Worm (Caenorhabditis elegans): ENCODE data around the gene madf-4.

madf-4 gene

DNA sequence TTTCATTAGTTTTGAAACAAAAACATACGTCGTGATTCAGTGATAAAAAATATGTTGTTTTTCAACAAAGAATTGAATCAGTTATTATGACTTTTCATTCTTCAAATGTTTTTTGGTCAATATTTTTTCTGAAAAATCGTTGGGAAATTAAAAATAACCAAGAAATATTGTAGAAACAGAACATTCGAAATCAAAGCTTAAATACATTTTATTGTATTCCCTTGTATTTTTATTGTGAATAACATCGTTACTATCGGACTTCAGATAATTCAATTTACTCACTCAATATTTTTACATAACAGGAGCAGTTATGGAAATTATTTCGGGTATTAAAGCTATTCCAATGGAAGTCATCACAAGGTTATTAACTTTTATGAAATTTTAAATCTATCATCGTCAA is 45.6 kb downstream of the madf-4 start, which contains the start of gene C50H2.4:
TSS of gene C50H2.4 (plus strand) at position 301 of the 400 bp plus-strand sequence.
- TF ChIP-seq hlh-13 (GFP tag; optimal IDR thresholded peaks at IDR 0.05) = no peak
- no peak for TF ChIP-seq mec-3 (tag; optimal IDR thresholded peaks at IDR 0.05; ENCODE audit: borderline replicate concordance)
- no peak for TF ChIP-seq unc-55 (GFP tag; optimal IDR thresholded peaks at IDR 0.05)
- TF ChIP-seq eyg-1 (tag; optimal IDR thresholded peaks at IDR 0.05) = no peak
- TF ChIP-seq tbx-7 (tag; optimal IDR thresholded peaks at IDR 0.05) = no peak
- TF ChIP-seq sdc-2 (tag; optimal IDR thresholded peaks at IDR 0.05) = no peak
- no peak for TF ChIP-seq ceh-48 (tag; optimal IDR thresholded peaks at IDR 0.05)
- no peak for TF ChIP-seq elt-4 (tag; optimal IDR thresholded peaks at IDR 0.05)
- TF ChIP-seq Y22D7AL.16 (tag; optimal IDR thresholded peaks at IDR 0.05) = no peak
- TF ChIP-seq pros-1 (tag; optimal IDR thresholded peaks at IDR 0.05) = no peak
- TF ChIP-seq pag-3 (tag; optimal IDR thresholded peaks at IDR 0.05; ENCODE audit: borderline replicate concordance) = no peak
- no peak for TF ChIP-seq fkh-6 (tag; optimal IDR thresholded peaks at IDR 0.05)
- no peak for TF ChIP-seq ceh-19 (GFP tag; optimal IDR thresholded peaks at IDR 0.05)
- no peak for TF ChIP-seq C38D4.7 (GFP tag; optimal IDR thresholded peaks at IDR 0.05)
- TF ChIP-seq ama-1 (optimal IDR thresholded peaks at IDR 0.05) = no peak
- TF ChIP-seq sox-2 (GFP tag; IDR thresholded peaks at IDR 0.05) = no peak
- TF ChIP-seq ttx-3 (tag; optimal IDR thresholded peaks at IDR 0.05) = no peak
- TF ChIP-seq T23F11.4 (GFP tag; optimal IDR thresholded peaks at IDR 0.05) = no peak
- no peak for TF ChIP-seq ref-2 (tag; optimal IDR thresholded peaks at IDR 0.05)
- TF ChIP-seq F13H6.1 (tag; optimal IDR thresholded peaks at IDR 0.05) = no peak

DNA sequence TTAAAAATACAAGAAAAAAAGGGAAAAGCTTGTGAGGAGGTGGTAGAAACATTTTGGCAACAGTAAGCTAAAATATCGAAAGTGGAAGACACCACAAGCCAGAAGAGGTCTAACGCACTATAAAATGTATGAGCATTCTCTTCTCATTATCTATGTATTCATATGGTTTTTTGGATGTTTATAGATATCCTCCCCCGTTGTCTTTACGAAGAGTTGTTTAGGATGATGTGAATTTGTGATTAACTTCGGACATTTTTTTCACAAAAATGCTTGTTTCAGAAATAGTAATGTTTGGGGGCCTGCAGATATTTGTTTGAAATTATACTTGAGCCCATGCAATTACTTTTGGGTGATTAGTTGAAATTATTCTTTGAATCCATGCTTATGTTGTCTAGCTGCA is 47.3 kb downstream of the madf-4 start, which contains the start of gene mec-9:
TSS of gene mec-9 (minus strand) at position 101 of the 400 bp plus-strand sequence.
- TF ChIP-seq che-1 (tag; optimal IDR thresholded peaks at IDR 0.05) (no peak), lim-6 (tag; optimal IDR thresholded peaks at IDR 0.05) (no peak), fkh-6 (tag; optimal IDR thresholded peaks at IDR 0.05) (no peak), ceh-2 (tag; optimal IDR thresholded peaks at IDR 0.05) (no peak)

- no peak for TF ChIP-seq ttx-3 (tag; optimal IDR thresholded peaks at IDR 0.05)
- no peak for TF ChIP-seq sox-2 (GFP tag; IDR thresholded peaks at IDR 0.05)
- TF ChIP-seq tbx-7 (tag; optimal IDR thresholded peaks at IDR 0.05) = no peak
- TF ChIP-seq ref-2 (tag; optimal IDR thresholded peaks at IDR 0.05) = no peak
- no peak for TF ChIP-seq ceh-48 (tag; optimal IDR thresholded peaks at IDR 0.05)
- no peak for TF ChIP-seq che-1 (tag; optimal IDR thresholded peaks at IDR 0.05)
- TF ChIP-seq rnt-1 (tag; optimal IDR thresholded peaks at IDR 0.05) = no peak
These were observed 48.4 kb downstream of the madf-4 start, which contains the start of gene fipr-10 for ce11 chrV:9913863-9914262. Gene fipr-10, plus strand, starts transcription at chrV:9914163.

DNA sequence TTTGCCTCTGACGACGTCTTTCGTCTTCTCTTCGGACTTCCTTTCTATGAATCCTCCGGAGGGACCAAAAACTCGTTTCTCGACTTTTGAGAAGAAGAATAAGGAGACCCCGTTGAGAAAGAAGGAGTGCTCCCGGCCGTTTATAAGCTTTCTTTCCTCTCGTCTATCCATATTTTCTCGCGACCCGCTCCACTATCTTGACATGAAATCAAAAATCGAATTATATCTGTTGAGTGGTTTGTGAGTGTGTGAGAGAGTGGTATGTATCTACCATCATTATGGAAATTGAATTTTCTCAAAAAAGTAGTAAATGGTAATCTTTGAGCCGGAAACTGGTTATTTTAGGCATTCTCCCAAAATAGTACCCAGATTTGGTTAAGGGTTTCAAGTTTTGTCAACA is 51.1 kb downstream of the madf-4 start:
- TF ChIP-seq tbx-2 (tag; optimal IDR thresholded peaks at IDR 0.05) = no peak
- TF ChIP-seq unc-42 (tag; optimal IDR thresholded peaks at IDR 0.05) = peak; percentile 90
- TF ChIP-seq ceh-2 (tag; optimal IDR thresholded peaks at IDR 0.05) = no peak
- no peak for TF ChIP-seq pax-1 (tag; optimal IDR thresholded peaks at IDR 0.05)
- no peak for TF ChIP-seq ceh-48 (tag; optimal IDR thresholded peaks at IDR 0.05)
